Worm (Caenorhabditis elegans): ENCODE results near the gene vps-33.2.

- TF ChIP-seq Y53G8AR.9 (GFP tag; conservative IDR thresholded peaks at IDR 0.05): no peak
- no peak for TF ChIP-seq nhr-120 (GFP tag; IDR thresholded peaks at IDR 0.05)
- TF ChIP-seq ztf-28 (GFP tag; IDR thresholded peaks at IDR 0.05): no peak
- TF ChIP-seq sdz-38 (tag; optimal IDR thresholded peaks at IDR 0.05): no peak
- TF ChIP-seq C06A6.2 (GFP tag; conservative IDR thresholded peaks at IDR 0.05): no peak
- no peak for TF ChIP-seq ceh-79 (tag; optimal IDR thresholded peaks at IDR 0.05)
Observed at ce11 chrII:6621886-6622285, 20.9 kb downstream of the vps-33.2 start, which contains the start of gene F54H5.3.

Measured in whole organism, young adult.